Fruit fly (Drosophila melanogaster) whole organism, embryonic: Measurements from ENCODE around the gene Grasp65.

Experiments used
- ATbp ChIP-seq: fragments of 200-800 bp; sonication (Bioruptor generic); optimal IDR thresholded peaks from 2 replicates; lab custom pipeline; 2017; ENCODE audit warnings: missing biosample characterization, mild to moderate bottlenecking, missing genetic modification characterization, missing genetic modification reagents
- B-H1 ChIP-seq: fragments of 200-800 bp; sonication (Bioruptor generic); IDR thresholded peaks from 3 replicates; pipeline ENCODE4 v1.3.6; 2022; ENCODE audit warnings: missing biosample characterization, missing genetic modification characterization
- CG1024 ChIP-seq: fragments of 200-800 bp; sonication (Bioruptor generic); IDR thresholded peaks from 2 replicates; pipeline ENCODE4 v1.3.6; 2022; ENCODE audit warnings: missing biosample characterization, missing genetic modification characterization
- CG11093 ChIP-seq: fragments of 200-800 bp; sonication (Bioruptor generic); IDR thresholded peaks from 3 replicates; pipeline ENCODE4 v1.3.6; 2022; ENCODE audit warnings: missing biosample characterization, missing genetic modification characterization
- CG12104 ChIP-seq: fragments of 200-800 bp; sonication (Bioruptor generic); optimal IDR thresholded peaks from 3 replicates; lab custom pipeline; 2016; ENCODE audit warnings: missing biosample characterization, missing genetic modification characterization
- CG1233 ChIP-seq: fragments of 200-800 bp; sonication (Bioruptor generic); optimal IDR thresholded peaks from 4 replicates; lab custom pipeline; 2018; ENCODE audit warnings: missing biosample characterization, mild to moderate bottlenecking, missing genetic modification characterization
- CG12744 ChIP-seq: fragments of 200-800 bp; sonication (Bioruptor generic); optimal IDR thresholded peaks from 2 replicates; lab custom pipeline; 2016; ENCODE audit warnings: missing biosample characterization, missing genetic modification characterization
- CG13287 ChIP-seq: fragments of 200-800 bp; sonication (Bioruptor generic); IDR thresholded peaks from 2 replicates; pipeline ENCODE4 v1.3.6; 2022; ENCODE audit warnings: missing biosample characterization, missing genetic modification characterization; ENCODE audit not compliant: partially characterized antibody
- CG13296 ChIP-seq: fragments of 200-800 bp; sonication (Bioruptor generic); optimal IDR thresholded peaks from 3 replicates; lab custom pipeline; 2018; ENCODE audit warnings: missing biosample characterization, mild to moderate bottlenecking, missing genetic modification characterization
- CG13775 ChIP-seq: fragments of 200-800 bp; sonication (Bioruptor generic); optimal IDR thresholded peaks from 3 replicates; lab custom pipeline; 2017; ENCODE audit warnings: missing biosample characterization, mild to moderate bottlenecking, missing genetic modification characterization
- CG14441 ChIP-seq: fragments of 200-800 bp; sonication (Bioruptor generic); IDR thresholded peaks from 2 replicates; pipeline ENCODE4 v1.3.6; 2022; ENCODE audit warnings: missing biosample characterization, missing genetic modification characterization
- CG14667 ChIP-seq: fragments of 200-800 bp; sonication (Bioruptor generic); IDR thresholded peaks from 2 replicates; pipeline ENCODE4 v1.3.6; 2022; ENCODE audit warnings: missing biosample characterization, missing genetic modification characterization
- CG16815 ChIP-seq: fragments of 200-800 bp; sonication (Bioruptor generic); optimal IDR thresholded peaks from 3 replicates; lab custom pipeline; 2017; ENCODE audit warnings: missing biosample characterization, mild to moderate bottlenecking, missing genetic modification characterization
- CG16863 ChIP-seq: fragments of 200-800 bp; sonication (Bioruptor generic); optimal IDR thresholded peaks from 3 replicates; lab custom pipeline; 2016; ENCODE audit warnings: missing biosample characterization, missing genetic modification characterization
- CG17186 ChIP-seq: fragments of 200-800 bp; sonication (Bioruptor generic); optimal IDR thresholded peaks from 3 replicates; lab custom pipeline; 2017; ENCODE audit warnings: missing biosample characterization, missing genetic modification reagents, missing genetic modification characterization
- CG2116 ChIP-seq: fragments of 200-800 bp; sonication (Bioruptor generic); optimal IDR thresholded peaks from 3 replicates; lab custom pipeline; 2018; ENCODE audit warnings: missing biosample characterization, mild to moderate bottlenecking, missing genetic modification characterization
- CG2199 ChIP-seq: fragments of 200-800 bp; sonication (Bioruptor generic); IDR thresholded peaks from 3 replicates; pipeline ENCODE4 v1.3.6; 2022; ENCODE audit warnings: missing biosample characterization, missing genetic modification characterization
- CG34376 ChIP-seq: fragments of 200-800 bp; sonication (Bioruptor generic); optimal IDR thresholded peaks from 2 replicates; lab custom pipeline; 2018; ENCODE audit warnings: missing biosample characterization, mild to moderate bottlenecking, missing genetic modification characterization
- CG42726 ChIP-seq: fragments of 200-800 bp; sonication (Bioruptor generic); IDR thresholded peaks from 2 replicates; pipeline ENCODE4 v1.3.6; 2022; ENCODE audit warnings: missing biosample characterization, missing genetic modification characterization; ENCODE audit not compliant: partially characterized antibody
- CG4282 ChIP-seq: fragments of 200-800 bp; sonication (Bioruptor generic); optimal IDR thresholded peaks from 2 replicates; lab custom pipeline; 2016; ENCODE audit warnings: missing biosample characterization, missing genetic modification characterization
- CG4707 ChIP-seq: fragments of 200-800 bp; sonication (Bioruptor generic); optimal IDR thresholded peaks from 2 replicates; lab custom pipeline; 2018; ENCODE audit warnings: missing biosample characterization, mild to moderate bottlenecking, missing genetic modification characterization, moderate library complexity
- CG6683 ChIP-seq: fragments of 200-800 bp; sonication (Bioruptor generic); optimal IDR thresholded peaks from 2 replicates; lab custom pipeline; 2017; ENCODE audit warnings: missing biosample characterization, mild to moderate bottlenecking, missing genetic modification characterization, missing genetic modification reagents
- CG6791 ChIP-seq: fragments of 200-800 bp; sonication (Bioruptor generic); IDR thresholded peaks from 3 replicates; pipeline ENCODE4 v1.3.6; 2022; ENCODE audit warnings: missing biosample characterization, missing genetic modification characterization; ENCODE audit not compliant: partially characterized antibody
- CG8281 ChIP-seq: fragments of 200-800 bp; sonication (Bioruptor generic); optimal IDR thresholded peaks from 2 replicates; lab custom pipeline; 2018; ENCODE audit warnings: missing biosample characterization, mild to moderate bottlenecking, missing genetic modification characterization, moderate library complexity
- CG9932 ChIP-seq: fragments of 200-800 bp; sonication (Bioruptor generic); IDR thresholded peaks from 2 replicates; pipeline ENCODE4 v1.3.6; 2022; ENCODE audit warnings: missing biosample characterization, missing genetic modification characterization
- D ChIP-seq, 2 experiments: fragments of 200-800 bp in 1 of 2; fragments of >200 bp in 1 of 2; sonication (Bioruptor generic) in 1 of 2; optimal IDR thresholded peaks; 2 replicates in 1 of 2; 3 replicates in 1 of 2; lab custom pipeline; 2017; ENCODE audit warnings: mild to moderate bottlenecking in 1 of 2, missing biosample characterization in 1 of 2, missing genetic modification characterization in 1 of 2, missing genetic modification reagents in 1 of 2
- Dll ChIP-seq: fragments of 200-800 bp; sonication (Bioruptor generic); IDR thresholded peaks from 4 replicates; pipeline ENCODE4 v1.3.6; 2022; ENCODE audit warnings: missing biosample characterization, missing genetic modification characterization; ENCODE audit not compliant: partially characterized antibody
- Doc3 ChIP-seq: fragments of 200-800 bp; sonication (Bioruptor generic); IDR thresholded peaks from 3 replicates; pipeline ENCODE4 v1.3.6; 2022; ENCODE audit warnings: missing biosample characterization, missing genetic modification characterization; ENCODE audit not compliant: partially characterized antibody
- Drgx ChIP-seq: fragments of 200-800 bp; sonication (Bioruptor generic); IDR thresholded peaks from 2 replicates; pipeline ENCODE4 v1.3.6; 2022; ENCODE audit warnings: missing biosample characterization, missing genetic modification characterization
- Lpt ChIP-seq: fragments of >200 bp; optimal IDR thresholded peaks from 2 replicates; lab custom pipeline; 2018; ENCODE audit warnings: missing biosample characterization, missing genetic modification characterization
- Tbp ChIP-seq: fragments of >200 bp; optimal IDR thresholded peaks from 2 replicates; lab custom pipeline; 2018; ENCODE audit warnings: missing biosample characterization, missing genetic modification characterization
- ara ChIP-seq: fragments of 200-800 bp; sonication (Bioruptor generic); IDR thresholded peaks from 2 replicates; pipeline ENCODE4 v1.3.6; 2022; ENCODE audit warnings: missing biosample characterization, missing genetic modification characterization
- ato ChIP-seq: fragments of 200-800 bp; sonication (Bioruptor generic); IDR thresholded peaks from 2 replicates; pipeline ENCODE4 v1.3.6; 2022; ENCODE audit warnings: missing biosample characterization, missing genetic modification characterization; ENCODE audit not compliant: partially characterized antibody
- cas ChIP-seq: fragments of 200-800 bp; sonication (Bioruptor generic); IDR thresholded peaks from 2 replicates; pipeline ENCODE4 v1.3.6; 2022; ENCODE audit warnings: missing biosample characterization, missing genetic modification characterization
- cato ChIP-seq: fragments of 200-800 bp; sonication (Bioruptor generic); optimal IDR thresholded peaks from 2 replicates; lab custom pipeline; 2016; ENCODE audit warnings: missing biosample characterization, missing genetic modification characterization, borderline replicate concordance
- crp ChIP-seq, 2 experiments: fragments of 200-800 bp; sonication (Bioruptor generic); optimal IDR thresholded peaks; 2 replicates in 1 of 2; 3 replicates in 1 of 2; lab custom pipeline; 2017; ENCODE audit warnings: missing biosample characterization in 2 of 2, missing genetic modification characterization in 2 of 2, mild to moderate bottlenecking in 1 of 2, moderate library complexity in 1 of 2
- dati ChIP-seq: fragments of 200-800 bp; sonication (Bioruptor generic); IDR thresholded peaks from 2 replicates; pipeline ENCODE4 v1.3.6; 2022; ENCODE audit warnings: missing biosample characterization, missing genetic modification characterization
- ems ChIP-seq: fragments of 200-800 bp; sonication (Bioruptor generic); optimal IDR thresholded peaks from 3 replicates; lab custom pipeline; 2016; ENCODE audit warnings: missing biosample characterization, missing genetic modification characterization
- eve ChIP-seq, 2 experiments: fragments of >200 bp; optimal IDR thresholded peaks; 2 replicates each; lab custom pipeline; 2017; ENCODE audit warnings: missing biosample characterization in 2 of 2, missing genetic modification characterization in 2 of 2
- ewg ChIP-seq: fragments of 200-800 bp; sonication (Bioruptor generic); optimal IDR thresholded peaks from 3 replicates; lab custom pipeline; 2017; ENCODE audit warnings: mild to moderate bottlenecking, missing biosample characterization, missing genetic modification reagents, missing genetic modification characterization
- fd3F ChIP-seq: fragments of 200-800 bp; sonication (Bioruptor generic); optimal IDR thresholded peaks from 2 replicates; lab custom pipeline; 2018; ENCODE audit warnings: missing biosample characterization, mild to moderate bottlenecking, missing genetic modification characterization, moderate library complexity
- her ChIP-seq: fragments of 200-800 bp; sonication (Bioruptor generic); optimal IDR thresholded peaks from 2 replicates; lab custom pipeline; 2016; ENCODE audit warnings: missing biosample characterization, missing genetic modification characterization
- hth ChIP-seq: fragments of >200 bp; optimal IDR thresholded peaks from 2 replicates; lab custom pipeline; 2017; ENCODE audit warnings: inconsistent platforms
- luna ChIP-seq: fragments of 200-800 bp; sonication (Bioruptor generic); optimal IDR thresholded peaks from 2 replicates; lab custom pipeline; 2016; ENCODE audit warnings: missing biosample characterization, missing genetic modification characterization
- mirr ChIP-seq: fragments of 200-800 bp; sonication (Bioruptor generic); optimal IDR thresholded peaks from 3 replicates; lab custom pipeline; 2018; ENCODE audit warnings: missing biosample characterization, mild to moderate bottlenecking, missing genetic modification characterization
- oc ChIP-seq: fragments of 200-800 bp; sonication (Bioruptor generic); optimal IDR thresholded peaks from 2 replicates; lab custom pipeline; 2018; ENCODE audit warnings: missing biosample characterization, mild to moderate bottlenecking, missing genetic modification characterization, moderate library complexity
- otp ChIP-seq: fragments of 200-800 bp; sonication (Bioruptor generic); IDR thresholded peaks from 3 replicates; pipeline ENCODE4, ENCODE4 v1.3.6; 2022; ENCODE audit warnings: missing biosample characterization, missing genetic modification characterization
- pita ChIP-seq: fragments of 200-800 bp; sonication (Bioruptor generic); optimal IDR thresholded peaks from 2 replicates; lab custom pipeline; 2017; ENCODE audit warnings: missing biosample characterization, mild to moderate bottlenecking, missing genetic modification characterization
- sd ChIP-seq: fragments of 200-800 bp; sonication (Bioruptor generic); optimal IDR thresholded peaks from 3 replicates; lab custom pipeline; 2018; ENCODE audit warnings: missing biosample characterization, mild to moderate bottlenecking, missing genetic modification characterization, moderate library complexity
- sob ChIP-seq: fragments of 200-800 bp; sonication (Bioruptor generic); IDR thresholded peaks from 2 replicates; pipeline ENCODE4 v1.3.6; 2022; ENCODE audit warnings: missing biosample characterization, missing genetic modification characterization
- tx ChIP-seq: fragments of 200-800 bp; sonication (Bioruptor generic); optimal IDR thresholded peaks from 2 replicates; lab custom pipeline; 2016; ENCODE audit warnings: missing biosample characterization, missing genetic modification characterization

The Grasp65 gene

dm6 chr3L:19895556-19895995, 29.2 kb upstream of the Grasp65 start (continued):
- TF ChIP-seq ewg (no peak), Lpt (GFP tag; lab: Kevin White, UChicago) (no peak), CG8281 (tag; lab: Kevin White, UChicago) (no peak), pita (no peak), CG1233 (GFP tag; lab: Kevin White, UChicago) (no peak), CG16863 (GFP tag; lab: Kevin White, UChicago) (no peak), CG42726 (GFP tag; lab: Robert Waterston, UW) (no peak), Drgx (GFP tag; lab: Robert Waterston, UW) (peak; percentile 64), CG6791 (GFP tag; lab: Robert Waterston, UW) (no peak), CG13775 (peak; percentile 27), CG6683 (GFP tag; lab: Kevin White, UChicago) (no peak), CG9932 (GFP tag; lab: Robert Waterston, UW) (no peak), fd3F (GFP tag; lab: Kevin White, UChicago) (no peak), oc (tag; lab: Kevin White, UChicago) (no peak), cas (GFP tag; lab: Robert Waterston, UW) (no peak), CG1024 (GFP tag; lab: Robert Waterston, UW) (no peak), her (GFP tag; lab: Kevin White, UChicago) (peak; percentile 39), CG4282 (no peak), CG12744 (GFP tag; lab: Kevin White, UChicago) (no peak), ato (no peak), CG4707 (GFP tag; lab: Kevin White, UChicago) (no peak), sob (peak; percentile 32; the same call in 1 of the 2 replicates), B-H1 (GFP tag; lab: Robert Waterston, UW) (no peak), CG11093 (GFP tag; lab: Robert Waterston, UW) (no peak), ara (GFP tag; lab: Robert Waterston, UW) (0 out of 2 replicates have a peak, but pooled peaks have one; percentile 35), ATbp (no peak), eve (GFP tag; optimal IDR thresholded peaks at IDR 0.05; lab: Kevin White, UChicago) (no peak), hth (lab: Kevin White, UChicago) (no peak), CG16815 (no peak), ems (GFP tag; lab: Kevin White, UChicago) (no peak), D (optimal IDR thresholded peaks at IDR 0.05; lab: Kevin White, UChicago) (peak; percentile 52), D (GFP tag; optimal IDR thresholded peaks at IDR 0.05; lab: Kevin White, UChicago) (no peak), CG14441 (GFP tag; lab: Robert Waterston, UW) (no peak), Dll (no peak), CG34376 (GFP tag; lab: Kevin White, UChicago) (peak; percentile 63), dati (GFP tag; lab: Robert Waterston, UW) (no peak), CG13287 (GFP tag; lab: Robert Waterston, UW) (peak; percentile 42), otp (GFP tag; lab: Robert Waterston, UW) (no peak), crp (GFP tag; optimal IDR thresholded peaks at IDR 0.05; lab: Kevin White, UChicago) (peak in 1 of 2 experiments; percentile 51), CG17186 (GFP tag; lab: Kevin White, UChicago) (no peak), luna (GFP tag; lab: Kevin White, UChicago) (no peak), CG14667 (GFP tag; lab: Robert Waterston, UW) (no peak), Doc3 (peak; percentile 25; the same call in 1 of the 3 replicates), sd (no peak), CG2116 (GFP tag; lab: Kevin White, UChicago) (peak; percentile 11), mirr (GFP tag; lab: Kevin White, UChicago) (no peak), CG12104 (GFP tag; lab: Kevin White, UChicago) (no peak), CG13296 (GFP tag; lab: Kevin White, UChicago) (no peak), cato (GFP tag; lab: Kevin White, UChicago) (no peak), tx (GFP tag; lab: Kevin White, UChicago) (no peak), CG2199 (GFP tag; lab: Robert Waterston, UW) (peak; percentile 89), Tbp (no peak)
